Fruit fly (Drosophila melanogaster) whole organism, pupa: ENCODE results near the gene Neurl4.

Experiments
- CG10348 ChIP-seq: fragments of 200-800 bp; sonication (Bioruptor generic); IDR thresholded peaks from 2 replicates; pipeline ENCODE4 v1.3.6; 2022; ENCODE audit warnings: missing biosample characterization, missing genetic modification characterization
- CG12605 ChIP-seq: fragments of 200-800 bp; sonication (Bioruptor generic); IDR thresholded peaks from 2 replicates; pipeline ENCODE4 v1.3.6; 2022; ENCODE audit warnings: missing biosample characterization, missing genetic modification characterization
- CG13204 ChIP-seq: fragments of 200-800 bp; sonication (Bioruptor generic); optimal IDR thresholded peaks from 2 replicates; lab custom pipeline; 2018; ENCODE audit warnings: missing biosample characterization, mild to moderate bottlenecking, missing genetic modification characterization, moderate library complexity
- CG14655 ChIP-seq: fragments of 200-800 bp; sonication (Bioruptor generic); optimal IDR thresholded peaks from 3 replicates; lab custom pipeline; 2017; ENCODE audit warnings: mild to moderate bottlenecking, missing biosample characterization, missing genetic modification reagents, missing genetic modification characterization
- CG15710 ChIP-seq: fragments of 200-800 bp; sonication (Bioruptor generic); optimal IDR thresholded peaks from 2 replicates; lab custom pipeline; 2018; ENCODE audit warnings: missing biosample characterization, mild to moderate bottlenecking, missing genetic modification characterization, moderate library complexity
- CG17806 ChIP-seq: fragments of 200-800 bp; sonication (Bioruptor generic); optimal IDR thresholded peaks from 2 replicates; lab custom pipeline; 2018; ENCODE audit warnings: missing biosample characterization, mild to moderate bottlenecking, missing genetic modification characterization, moderate library complexity
- CG32121 ChIP-seq: fragments of 200-800 bp; sonication (Bioruptor generic); IDR thresholded peaks from 2 replicates; pipeline ENCODE4 v1.3.6; 2022; ENCODE audit warnings: missing biosample characterization, missing genetic modification characterization
- CG34367 ChIP-seq: fragments of 200-800 bp; sonication (Bioruptor generic); optimal IDR thresholded peaks from 2 replicates; lab custom pipeline; 2018; ENCODE audit warnings: missing biosample characterization, mild to moderate bottlenecking, missing genetic modification characterization
- CG4496 ChIP-seq: fragments of 200-800 bp; sonication (Bioruptor generic); IDR thresholded peaks from 3 replicates; pipeline ENCODE4 v1.3.6; 2022; ENCODE audit warnings: missing biosample characterization, missing genetic modification characterization
- CG8159 ChIP-seq: fragments of 200-800 bp; sonication (Bioruptor generic); optimal IDR thresholded peaks from 3 replicates; lab custom pipeline; 2018; ENCODE audit warnings: missing biosample characterization, mild to moderate bottlenecking, missing genetic modification characterization, moderate library complexity
- CG8301 ChIP-seq: fragments of 200-800 bp; sonication (Bioruptor generic); optimal IDR thresholded peaks from 2 replicates; lab custom pipeline; 2018; ENCODE audit warnings: missing biosample characterization, mild to moderate bottlenecking, missing genetic modification characterization
- CG9948 ChIP-seq: fragments of 200-800 bp; sonication (Bioruptor generic); optimal IDR thresholded peaks from 2 replicates; lab custom pipeline; 2018; ENCODE audit warnings: missing biosample characterization, mild to moderate bottlenecking, missing genetic modification characterization, moderate library complexity
- D1 ChIP-seq: fragments of 200-800 bp; sonication (Bioruptor generic); optimal IDR thresholded peaks from 2 replicates; lab custom pipeline; 2018; ENCODE audit warnings: missing biosample characterization, mild to moderate bottlenecking, missing genetic modification characterization, moderate library complexity
- EcR ChIP-seq: fragments of 200-800 bp; sonication (Bioruptor generic); optimal IDR thresholded peaks from 3 replicates; lab custom pipeline; 2019; ENCODE audit warnings: missing biosample characterization, missing genetic modification characterization, mild to moderate bottlenecking, moderate library complexity, missing genetic modification reagents
- Ets98B ChIP-seq: fragments of 200-800 bp; sonication (Bioruptor generic); IDR thresholded peaks from 2 replicates; pipeline ENCODE4 v1.3.6; 2022; ENCODE audit warnings: missing biosample characterization, missing genetic modification characterization
- Pif1A ChIP-seq: fragments of 200-800 bp; sonication (Bioruptor generic); optimal IDR thresholded peaks from 3 replicates; lab custom pipeline; 2016; ENCODE audit warnings: missing biosample characterization, missing genetic modification characterization
- Pif1B ChIP-seq: fragments of 200-800 bp; sonication (Bioruptor generic); optimal IDR thresholded peaks from 3 replicates; lab custom pipeline; 2016; ENCODE audit warnings: missing biosample characterization, missing genetic modification characterization
- Snoo ChIP-seq: fragments of 200-800 bp; sonication (Bioruptor generic); optimal IDR thresholded peaks from 3 replicates; lab custom pipeline; 2017; ENCODE audit warnings: missing biosample characterization, mild to moderate bottlenecking, missing genetic modification characterization, inconsistent platforms
- fd96Ca ChIP-seq: fragments of 200-800 bp; sonication (Bioruptor generic); IDR thresholded peaks from 3 replicates; pipeline ENCODE4 v1.3.6; 2022; ENCODE audit warnings: missing biosample characterization, missing genetic modification characterization
- gl ChIP-seq: fragments of 200-800 bp; sonication (Bioruptor generic); optimal IDR thresholded peaks from 2 replicates; lab custom pipeline; 2018; ENCODE audit warnings: missing biosample characterization, mild to moderate bottlenecking, missing genetic modification characterization
- rn ChIP-seq: fragments of 200-800 bp; sonication (Bioruptor generic); IDR thresholded peaks from 2 replicates; pipeline ENCODE4 v1.3.6; 2022; ENCODE audit warnings: missing biosample characterization, missing genetic modification characterization

The Neurl4 gene

DNA sequence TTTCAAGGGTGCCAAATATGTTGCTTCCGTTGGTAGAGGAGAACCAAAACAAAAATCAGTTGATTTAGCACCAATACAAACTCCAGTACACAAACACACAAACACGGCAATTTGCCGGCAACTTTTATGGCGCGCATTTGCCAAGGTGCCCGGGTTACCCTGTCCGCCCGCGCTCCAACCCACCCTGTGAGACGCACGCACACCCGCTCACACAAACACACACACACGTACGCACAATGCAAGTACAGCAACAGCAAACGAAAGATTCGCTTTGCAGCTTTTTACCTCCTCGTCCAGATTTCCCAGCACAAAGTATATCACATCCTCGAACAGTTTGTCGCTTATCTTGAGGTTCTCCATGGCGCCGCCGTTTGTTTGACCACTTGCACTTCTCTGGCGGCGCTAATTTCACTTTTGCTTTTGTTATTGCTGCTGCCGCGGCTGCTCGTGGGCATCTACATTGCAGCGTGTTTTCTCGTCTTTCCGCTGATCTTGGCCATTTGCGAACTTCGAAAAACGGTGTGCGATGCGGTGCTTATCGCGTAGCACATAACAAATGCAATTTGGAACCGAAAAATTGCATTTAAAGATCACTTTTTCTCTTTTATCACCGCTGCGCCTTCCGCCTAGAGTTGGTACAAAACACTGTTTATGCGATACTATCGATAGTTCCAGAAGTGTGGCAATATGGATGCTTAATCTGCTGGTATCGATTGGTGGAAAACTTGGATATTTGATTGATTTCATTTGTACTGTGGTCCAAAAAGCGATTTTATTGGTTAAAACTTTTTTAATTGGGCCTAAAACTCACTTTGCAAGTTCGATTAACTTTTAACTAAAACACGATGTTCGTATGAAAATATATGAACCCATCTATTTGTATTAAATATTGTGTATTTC, 21.0 kb downstream of the Neurl4 start, which contains the start of gene Ptip:
Gene Ptip (minus strand): TSS at position 637 of the 900 bp plus-strand sequence.
- TF ChIP-seq CG9948 (tag; lab: Kevin White, UChicago) (no peak), Ets98B (GFP tag; lab: Robert Waterston, UW) (0 out of 2 replicates have a peak, but pooled peaks have one; percentile 64), CG17806 (tag; lab: Kevin White, UChicago) (no peak), Pif1B (GFP tag; lab: Kevin White, UChicago) (no peak), EcR (GFP tag; lab: Kevin White, UChicago) (no peak), gl (tag; lab: Kevin White, UChicago) (peak; percentile 40), CG12605 (GFP tag; lab: Robert Waterston, UW) (peak; percentile 66), CG4496 (GFP tag; lab: Robert Waterston, UW) (peak; percentile 77), Pif1A (GFP tag; lab: Kevin White, UChicago) (no peak), CG8301 (no peak), CG14655 (GFP tag; lab: Kevin White, UChicago) (no peak), D1 (tag; lab: Kevin White, UChicago) (no peak), Snoo (tag; lab: Kevin White, UChicago) (no peak), CG8159 (tag; lab: Kevin White, UChicago) (no peak), CG10348 (GFP tag; lab: Robert Waterston, UW) (no peak), CG13204 (no peak), rn (GFP tag; lab: Robert Waterston, UW) (no peak), fd96Ca (GFP tag; lab: Robert Waterston, UW) (no peak; the same call in 2 of the 3 replicates), CG32121 (GFP tag; lab: Robert Waterston, UW) (peak; percentile 49; the same call in 1 of the 2 replicates), CG34367 (tag; lab: Kevin White, UChicago) (no peak), CG15710 (tag; lab: Kevin White, UChicago) (no peak)

DNA sequence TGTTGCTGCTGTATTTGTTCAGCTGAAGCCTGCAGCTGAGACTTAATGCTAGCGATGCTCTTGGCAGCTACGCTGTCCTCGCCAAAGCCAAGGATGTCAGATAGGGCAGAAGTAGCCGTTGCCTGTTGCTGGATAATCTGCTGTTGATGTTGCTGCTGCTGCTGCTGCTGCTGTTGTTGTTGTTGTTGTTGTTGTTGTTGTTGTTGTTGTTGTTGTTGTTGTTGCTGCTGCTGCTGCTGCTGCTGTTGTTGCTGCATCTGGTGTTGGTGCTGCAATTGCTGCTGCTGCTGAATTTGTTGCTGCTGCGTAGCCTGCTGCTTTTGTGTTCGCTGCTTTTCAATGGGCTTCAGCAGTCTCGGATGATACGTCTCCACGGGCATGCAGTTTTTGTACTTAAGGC, 22.1 kb downstream of the Neurl4 start:
- TF ChIP-seq CG15710 (tag; lab: Kevin White, UChicago) (no peak), CG14655 (GFP tag; lab: Kevin White, UChicago) (no peak), Snoo (tag; lab: Kevin White, UChicago) (no peak), fd96Ca (GFP tag; lab: Robert Waterston, UW) (no peak), CG34367 (tag; lab: Kevin White, UChicago) (no peak), CG17806 (tag; lab: Kevin White, UChicago) (no peak), CG8301 (no peak), D1 (tag; lab: Kevin White, UChicago) (no peak), CG9948 (tag; lab: Kevin White, UChicago) (no peak), CG12605 (GFP tag; lab: Robert Waterston, UW) (no peak), Pif1B (GFP tag; lab: Kevin White, UChicago) (no peak), CG32121 (GFP tag; lab: Robert Waterston, UW) (no peak)

DNA sequence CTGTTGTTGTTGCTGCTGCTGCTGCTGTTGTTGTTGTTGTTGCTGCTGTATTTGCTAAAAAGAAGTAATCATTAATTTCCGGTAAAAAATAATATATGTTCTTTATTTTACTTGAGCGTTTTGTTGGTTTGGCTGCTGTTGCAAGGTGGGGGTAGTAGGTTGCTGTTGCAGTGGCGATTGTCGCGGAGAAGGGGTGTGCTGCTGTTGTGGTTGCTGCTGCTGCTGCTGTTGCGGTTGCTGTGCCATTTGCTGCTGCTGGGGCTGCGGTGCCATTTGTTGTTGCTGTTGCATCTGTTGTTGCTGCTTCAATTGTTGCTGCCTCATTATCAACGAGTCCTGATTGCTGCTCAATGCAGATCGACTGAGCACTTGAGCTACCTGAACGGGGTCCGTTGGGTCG, 24.0 kb downstream of the Neurl4 start:
- TF ChIP-seq CG10348 (GFP tag; lab: Robert Waterston, UW) (no peak), gl (tag; lab: Kevin White, UChicago) (no peak), CG32121 (GFP tag; lab: Robert Waterston, UW) (no peak), Ets98B (GFP tag; lab: Robert Waterston, UW) (no peak), CG4496 (GFP tag; lab: Robert Waterston, UW) (no peak), fd96Ca (GFP tag; lab: Robert Waterston, UW) (no peak), CG15710 (tag; lab: Kevin White, UChicago) (no peak), CG8159 (tag; lab: Kevin White, UChicago) (no peak), CG12605 (GFP tag; lab: Robert Waterston, UW) (no peak), rn (GFP tag; lab: Robert Waterston, UW) (no peak), CG9948 (tag; lab: Kevin White, UChicago) (no peak), CG34367 (tag; lab: Kevin White, UChicago) (no peak), CG8301 (no peak), Pif1B (GFP tag; lab: Kevin White, UChicago) (no peak), CG17806 (tag; lab: Kevin White, UChicago) (no peak), D1 (tag; lab: Kevin White, UChicago) (no peak), Snoo (tag; lab: Kevin White, UChicago) (no peak), EcR (GFP tag; lab: Kevin White, UChicago) (no peak), CG14655 (GFP tag; lab: Kevin White, UChicago) (no peak)

DNA sequence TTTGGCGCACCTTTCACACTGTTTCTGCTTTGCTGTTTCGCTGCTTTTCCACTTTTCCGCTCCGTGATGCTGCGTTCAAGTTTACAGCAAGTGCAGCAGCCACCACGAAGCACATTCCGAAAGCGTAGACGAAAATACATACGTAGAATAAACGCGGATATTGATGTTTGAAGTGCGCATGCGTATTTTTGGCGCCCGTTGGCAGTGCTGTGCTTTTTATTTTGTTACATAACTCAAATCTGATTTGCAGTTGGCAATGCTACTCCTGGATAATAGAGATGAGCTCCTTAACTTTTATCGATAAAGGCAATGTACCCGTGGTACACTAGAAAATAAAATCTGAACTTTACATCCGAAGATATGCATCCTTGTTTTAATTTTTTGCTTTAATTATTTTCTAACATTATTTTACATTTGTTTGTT, 43.0 kb downstream of the Neurl4 start:
- TF ChIP-seq Snoo (tag; lab: Kevin White, UChicago) (no peak), Ets98B (GFP tag; lab: Robert Waterston, UW) (peak; percentile 15), CG12605 (GFP tag; lab: Robert Waterston, UW) (0 out of 2 replicates have a peak, but pooled peaks have one; percentile 8)

DNA sequence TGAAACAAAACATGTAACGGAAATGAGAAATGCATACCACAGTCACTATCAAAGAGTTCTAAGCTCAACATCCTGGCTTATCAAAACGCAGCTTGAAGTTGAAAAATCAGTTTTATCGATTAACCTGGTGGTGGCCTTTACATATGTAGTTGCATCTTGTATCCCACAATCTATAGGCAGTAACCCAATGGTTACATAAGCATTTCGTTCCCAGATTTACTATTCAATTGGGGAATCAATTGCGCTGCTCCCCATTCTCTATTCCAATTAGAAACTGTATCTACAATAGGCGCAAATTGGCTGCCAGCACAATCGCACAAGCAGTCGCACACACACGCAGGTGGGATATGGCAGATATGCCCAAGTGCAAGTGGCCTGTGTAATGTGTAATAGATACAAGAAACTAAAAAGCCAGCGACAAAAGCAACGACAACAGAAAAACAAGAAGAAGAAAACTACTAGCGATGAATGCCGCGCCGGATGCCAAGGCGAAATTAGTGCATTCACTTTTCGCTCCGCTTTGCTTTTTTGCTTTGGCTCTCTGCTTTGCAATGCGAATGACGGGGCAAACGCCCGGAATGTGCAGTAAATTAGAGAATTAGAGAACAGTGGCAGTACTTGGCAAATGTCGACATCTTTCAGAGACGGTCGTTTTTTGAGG, 43.9 kb downstream of the Neurl4 start:
- peak; percentile 19; the same call in 1 of the 3 replicates for TF ChIP-seq CG4496 (GFP tag; lab: Robert Waterston, UW)
- no peak for TF ChIP-seq CG15710 (tag; lab: Kevin White, UChicago)
